Fruit fly (Drosophila melanogaster): ENCODE measurements around the gene Mob2.

Mob2 gene

dm6 chr3L:11491222-11491873 lies 70.7 kb downstream of the Mob2 start (continued):
- peak; percentile 72 for TF ChIP-seq CG6163 (GFP tag; IDR thresholded peaks at IDR 0.05)
- TF ChIP-seq Sox102F (GFP tag; optimal IDR thresholded peaks at IDR 0.05), result peak; percentile 72
- TF ChIP-seq CG6808 (GFP tag; optimal IDR thresholded peaks at IDR 0.05), result peak; percentile 41
- peak; percentile 65 for TF ChIP-seq Eip75B (GFP tag; optimal IDR thresholded peaks at IDR 0.05)
- TF ChIP-seq vri (GFP tag; optimal IDR thresholded peaks at IDR 0.05), result peak; percentile 65
- TF ChIP-seq Sox14 (GFP tag; optimal IDR thresholded peaks at IDR 0.05), result peak; percentile 77
- peak; percentile 48 for TF ChIP-seq dsx (GFP tag; optimal IDR thresholded peaks at IDR 0.05; ENCODE audit: poor library complexity, severe bottlenecking)
- peak; percentile 43 to 49 for TF ChIP-seq ss (GFP tag; optimal IDR thresholded peaks at IDR 0.05)
- TF ChIP-seq CG1621 (tag; optimal IDR thresholded peaks at IDR 0.05), result no peak
- TF ChIP-seq CG8119 (GFP tag; IDR thresholded peaks at IDR 0.05), result peak; percentile 64
- peak; percentile 86 for TF ChIP-seq topi (GFP tag; optimal IDR thresholded peaks at IDR 0.05)
- no peak for TF ChIP-seq Hr38 (GFP tag; optimal IDR thresholded peaks at IDR 0.05)
- no peak for TF ChIP-seq CG4318 (GFP tag; optimal IDR thresholded peaks at IDR 0.05)
- TF ChIP-seq fd59A (GFP tag; optimal IDR thresholded peaks at IDR 0.05), result peak; percentile 17
- TF ChIP-seq Ets96B (tag; optimal IDR thresholded peaks at IDR 0.05), result peak; percentile 57
- TF ChIP-seq dac (GFP tag; optimal IDR thresholded peaks at IDR 0.05), result no peak
- peak; percentile 71 for TF ChIP-seq CG8319 (GFP tag; optimal IDR thresholded peaks at IDR 0.05)
- peak; percentile 62 for TF ChIP-seq CG7368 (GFP tag; optimal IDR thresholded peaks at IDR 0.05)
- TF ChIP-seq CG34406 (GFP tag; optimal IDR thresholded peaks at IDR 0.05), result peak; percentile 71
- TF ChIP-seq Hr4 (GFP tag; optimal IDR thresholded peaks at IDR 0.05), result peak; percentile 52
- TF ChIP-seq pdm3 (GFP tag; optimal IDR thresholded peaks at IDR 0.05), result peak; percentile 66
- peak; percentile 27 for TF ChIP-seq CG11762 (GFP tag; optimal IDR thresholded peaks at IDR 0.05; ENCODE audit: insufficient read depth)
- peak; percentile 54 for TF ChIP-seq Blimp-1 (GFP tag; optimal IDR thresholded peaks at IDR 0.05)
- peak; percentile 48 for TF ChIP-seq Gug (GFP tag; IDR thresholded peaks at IDR 0.05)
- TF ChIP-seq Eip78C (GFP tag), result peak; percentile 94
- peak in 1 of 2 experiments; percentile 2 for TF ChIP-seq salr (GFP tag; optimal IDR thresholded peaks at IDR 0.05)
- TF ChIP-seq Lpt (GFP tag; optimal IDR thresholded peaks at IDR 0.05), result no peak
- peak; percentile 62 for TF ChIP-seq Sox15 (GFP tag; optimal IDR thresholded peaks at IDR 0.05)
- peak; percentile 78 for TF ChIP-seq Ets21C (GFP tag; optimal IDR thresholded peaks at IDR 0.05)
- TF ChIP-seq spab (GFP tag; optimal IDR thresholded peaks at IDR 0.05), result peak; percentile 10
- peak; percentile 80 for TF ChIP-seq lz (GFP tag; optimal IDR thresholded peaks at IDR 0.05)
- TF ChIP-seq CG6792 (GFP tag; optimal IDR thresholded peaks at IDR 0.05), result peak; percentile 62
- peak; percentile 53 for TF ChIP-seq CG6854 (GFP tag; optimal IDR thresholded peaks at IDR 0.05)
- peak; percentile 76 for TF ChIP-seq CG3919 (GFP tag; optimal IDR thresholded peaks at IDR 0.05)
- no peak for TF ChIP-seq CG9139 (GFP tag; optimal IDR thresholded peaks at IDR 0.05)
- TF ChIP-seq Eip93F (GFP tag; optimal IDR thresholded peaks at IDR 0.05), result no peak
- peak; percentile 2 for TF ChIP-seq fkh (GFP tag; optimal IDR thresholded peaks at IDR 0.05)
- peak; percentile 64 for TF ChIP-seq CG32006 (GFP tag; optimal IDR thresholded peaks at IDR 0.05)
- peak; percentile 46 for TF ChIP-seq CG6276 (GFP tag; optimal IDR thresholded peaks at IDR 0.05)

dm6 chr3L:11490539-11490938 lies 71.5 kb downstream of the Mob2 start:
- TF ChIP-seq vri (GFP tag; optimal IDR thresholded peaks at IDR 0.05) (peak; percentile 3), achi (GFP tag; optimal IDR thresholded peaks at IDR 0.05) (no peak), lz (GFP tag; optimal IDR thresholded peaks at IDR 0.05) (no peak)

All from whole organism, prepupa.